Worm (Caenorhabditis elegans) whole organism, early embryonic: ENCODE data around the gene cbp-2.

Experiments
- ama-1 ChIP-seq: fragments of 150-350 bp; optimal IDR thresholded peaks from 2 replicates; lab custom pipeline; 2014
- flt-1 ChIP-seq: fragments of 200-800 bp; sonication (Bioruptor generic); IDR thresholded peaks from 2 replicates; pipeline ENCODE4 v1.3.6; 2022; ENCODE audit warnings: missing genetic modification characterization, missing compliant biosample characterization
- hmg-4 ChIP-seq: fragments of 200-800 bp; sonication (Bioruptor generic); optimal IDR thresholded peaks from 2 replicates; lab custom pipeline; 2018; ENCODE audit warnings: mild to moderate bottlenecking, missing genetic modification characterization, missing compliant biosample characterization
- hnd-1 ChIP-seq: sonication (generic microtip); optimal IDR thresholded peaks from 2 replicates; lab custom pipeline; 2016; ENCODE audit warnings: missing genetic modification characterization, missing compliant biosample characterization
- scrt-1 ChIP-seq: fragments of 200-800 bp; sonication (Bioruptor generic); IDR thresholded peaks from 2 replicates; pipeline ENCODE4 v1.3.6; 2022; ENCODE audit warnings: missing genetic modification characterization, missing compliant biosample characterization
- tbx-11 ChIP-seq: fragments of 200-800 bp; sonication (Bioruptor generic); IDR thresholded peaks from 2 replicates; pipeline ENCODE4 v1.3.6; 2022; ENCODE audit warnings: missing genetic modification characterization, missing compliant biosample characterization
- tra-4 ChIP-seq: sonication (generic microtip); optimal IDR thresholded peaks from 2 replicates; lab custom pipeline; 2017; ENCODE audit warnings: missing genetic modification characterization, missing compliant biosample characterization

- no peak for TF ChIP-seq tra-4 (tag; lab: Kevin White, UChicago)
- TF ChIP-seq flt-1 (GFP tag; lab: Robert Waterston, UW): no peak
- no peak for TF ChIP-seq tbx-11 (GFP tag; lab: Robert Waterston, UW)
- no peak for TF ChIP-seq ama-1
- no peak for TF ChIP-seq hmg-4
- no peak for TF ChIP-seq scrt-1 (GFP tag; lab: Robert Waterston, UW)
- no peak for TF ChIP-seq hnd-1 (tag; lab: Kevin White, UChicago)
Observed at ce11 chrIII:9908769-9909168, 14.2 kb upstream of the cbp-2 start.
